Worm (Caenorhabditis elegans): Measurements from ENCODE around the gene twk-14.

DNA sequence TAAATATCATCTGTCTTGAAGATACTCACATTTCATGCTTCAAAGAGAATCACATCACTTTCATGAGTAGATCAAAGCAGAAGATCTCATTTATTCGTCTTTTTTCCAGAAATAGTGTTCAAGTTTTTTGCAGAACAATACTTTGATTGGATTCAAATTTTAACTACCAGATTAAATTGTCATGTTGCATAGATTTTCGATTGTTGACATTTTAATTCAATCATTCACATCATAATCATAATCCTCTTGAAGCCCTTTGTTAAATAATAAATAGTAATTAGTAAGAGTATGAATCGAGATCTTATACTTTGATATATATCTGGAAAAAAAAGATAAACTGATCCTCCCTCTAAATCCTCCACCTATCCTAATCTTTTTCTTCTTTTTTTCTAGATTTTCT, 32.3 kb upstream of the twk-14 start:
- TF ChIP-seq daf-12 (tag; optimal IDR thresholded peaks at IDR 0.05), result no peak
- TF ChIP-seq ama-1 (optimal IDR thresholded peaks at IDR 0.05), result no peak
- no peak for TF ChIP-seq mdl-1 (tag; optimal IDR thresholded peaks at IDR 0.05)
- TF ChIP-seq fkh-2 (tag; optimal IDR thresholded peaks at IDR 0.05), result no peak
- TF ChIP-seq unc-39 (tag; optimal IDR thresholded peaks at IDR 0.05), result no peak
- no peak for TF ChIP-seq nhr-11 (tag; optimal IDR thresholded peaks at IDR 0.05)
- no peak for TF ChIP-seq skn-1 (tag; optimal IDR thresholded peaks at IDR 0.05)
- TF ChIP-seq ceh-28 (tag; optimal IDR thresholded peaks at IDR 0.05), result no peak
- TF ChIP-seq ztf-11 (tag; optimal IDR thresholded peaks at IDR 0.05), result no peak
- TF ChIP-seq ceh-9 (tag; optimal IDR thresholded peaks at IDR 0.05), result no peak
- no peak for TF ChIP-seq nhr-25 (tag; optimal IDR thresholded peaks at IDR 0.05)
- TF ChIP-seq pha-4 (tag; optimal IDR thresholded peaks at IDR 0.05), result no peak

Data from whole organism, L3 larva.